Worm (Caenorhabditis elegans) whole organism, L4/young adult: ENCODE data around the gene ric-7.
"Not testable (repeated sequence)": the region's sequence is repeated elsewhere in the genome, so short reads cannot be mapped to it uniquely, and the experiment has no call there.

ENCODE experiments used
- W03F9.2 ChIP-seq: fragments of 150-350 bp; optimal IDR thresholded peaks from 2 replicates; lab custom pipeline; 2014; ENCODE audit warnings: missing biosample characterization, missing genetic modification characterization
- dao-5 ChIP-seq: sonication (generic microtip); optimal IDR thresholded peaks from 2 replicates; lab custom pipeline; 2016; ENCODE audit warnings: missing genotype, missing genetic modification characterization, moderate library complexity, missing compliant biosample characterization
- him-1 ChIP-seq: sonication (generic microtip); optimal IDR thresholded peaks from 2 replicates; lab custom pipeline; 2016; ENCODE audit warnings: missing genotype, missing genetic modification reagents, missing genetic modification characterization, missing compliant biosample characterization

ce11 chrV:14049274-14049673, 43.6 kb upstream of the ric-7 start, which contains the start of gene F58D12.1:
- not testable (repeated sequence) for TF ChIP-seq dao-5, W03F9.2, him-1 (tag; lab: Kevin White, UChicago)
